Fruit fly (Drosophila melanogaster): ENCODE measurements around the gene CG43348.

The CG43348 gene

DNA sequence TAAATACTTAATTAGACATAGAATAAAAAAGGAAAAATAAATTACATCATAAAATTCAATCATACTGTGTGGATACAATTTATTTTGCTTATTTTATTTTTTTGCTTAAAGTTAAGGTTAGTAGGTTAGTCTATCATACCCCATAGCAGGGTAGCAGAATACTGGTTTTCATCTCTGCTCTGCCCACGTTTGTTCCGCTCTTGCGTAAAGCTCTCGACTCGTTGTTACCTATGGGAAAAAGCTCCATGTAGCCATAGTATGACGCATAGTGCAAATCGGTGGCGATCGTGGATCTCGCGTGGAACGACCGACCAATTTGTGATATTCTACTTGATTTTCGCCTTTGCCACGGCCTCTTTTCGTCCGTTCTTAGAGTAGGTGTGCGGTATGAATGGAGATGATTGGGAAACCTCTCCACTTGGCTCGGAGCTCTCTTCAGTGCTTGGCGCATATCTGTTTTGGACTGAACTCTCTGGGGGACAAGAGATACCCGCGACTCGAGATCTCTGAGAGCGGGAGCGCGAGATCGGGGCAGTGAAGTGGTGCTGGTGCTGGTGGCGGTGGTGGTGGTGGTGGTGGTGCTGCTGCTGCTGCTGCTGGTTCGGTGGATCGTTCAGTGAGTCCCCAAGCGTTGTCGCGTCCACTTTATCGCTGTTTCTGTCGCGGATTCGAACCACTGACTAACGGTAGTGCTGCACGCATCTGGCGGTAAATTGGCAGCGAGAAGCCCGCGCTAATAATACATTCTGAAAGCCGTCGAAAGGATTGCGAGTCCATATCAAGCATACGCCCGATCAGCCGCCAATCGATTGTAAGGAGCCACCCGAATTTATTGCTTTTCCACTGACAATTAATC lies 13.3 kb upstream of the CG43348 start, which contains the start of gene CG5001 (continued):
- TF ChIP-seq inv (GFP tag; IDR thresholded peaks at IDR 0.05; ENCODE audit: partially characterized antibody): peak; percentile 24; the same call in 1 of the 2 replicates

DNA sequence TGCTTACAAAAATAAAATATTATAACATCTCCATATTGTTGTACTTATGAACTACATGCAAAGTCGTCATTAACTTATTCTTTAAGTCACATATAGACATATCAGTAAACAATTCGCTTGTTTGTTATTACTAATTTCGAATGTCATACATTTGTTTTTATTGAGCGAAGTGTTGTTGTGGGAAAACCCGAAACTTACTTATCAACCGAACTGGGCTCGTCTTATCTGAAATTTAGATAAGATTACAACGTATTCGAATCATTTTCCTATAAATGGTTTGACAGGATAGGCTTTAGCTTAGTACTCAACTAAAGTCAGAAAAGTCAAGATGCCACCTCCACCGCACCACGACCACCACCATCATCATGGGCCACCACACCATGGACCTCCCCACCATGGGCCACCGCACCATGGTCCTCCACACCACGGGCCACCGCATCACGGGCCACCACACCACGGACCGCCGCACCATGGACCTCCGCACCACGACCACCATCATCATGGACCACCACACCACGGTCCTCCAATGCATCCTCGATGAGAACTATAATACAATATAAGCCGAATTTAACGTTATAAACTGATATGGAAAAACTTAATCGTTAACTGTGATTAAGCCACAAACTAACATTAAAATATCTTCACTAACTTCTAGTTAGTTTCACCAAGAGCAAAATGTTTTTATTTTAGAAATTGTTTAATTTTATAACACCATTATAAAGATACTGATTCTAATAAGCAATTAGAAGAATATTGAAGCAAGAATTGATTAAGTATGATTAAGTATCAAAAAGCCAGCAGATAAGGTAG lies 905 bp downstream of the CG43348 start, which contains the start of the genes CG43349 and CG5011:
Gene CG43349, plus strand, starts transcription at position 294 of the 810 bp plus-strand sequence.
Gene CG5011, plus strand, starts transcription at position 760 of the 810 bp plus-strand sequence.
- TF ChIP-seq CG10267 (tag; optimal IDR thresholded peaks at IDR 0.05) (no peak), Ets65A (GFP tag) (peak; percentile 42), Dbx (GFP tag; IDR thresholded peaks at IDR 0.05) (peak; percentile 6; the same call in 1 of the 3 replicates), slbo (GFP tag; IDR thresholded peaks at IDR 0.05) (0 out of 2 replicates have a peak, but pooled peaks have one; percentile 19), Med (GFP tag) (peak; percentile 57), CG31441 (GFP tag; IDR thresholded peaks at IDR 0.05) (no peak), CG15073 (GFP tag; optimal IDR thresholded peaks at IDR 0.05) (no peak), exex (tag; optimal IDR thresholded peaks at IDR 0.05) (peak; percentile 54), CG32532 (GFP tag; IDR thresholded peaks at IDR 0.05) (peak; percentile 17; the same call in 1 of the 2 replicates), Dip3 (GFP tag; optimal IDR thresholded peaks at IDR 0.05) (no peak), lab (GFP tag; optimal IDR thresholded peaks at IDR 0.05) (peak; percentile 27), GATAe (GFP tag; conservative IDR thresholded peaks at IDR 0.05) (peak; percentile 43; the same call in 1 of the 2 replicates), mirr (GFP tag; optimal IDR thresholded peaks at IDR 0.05) (peak; percentile 26)

DNA sequence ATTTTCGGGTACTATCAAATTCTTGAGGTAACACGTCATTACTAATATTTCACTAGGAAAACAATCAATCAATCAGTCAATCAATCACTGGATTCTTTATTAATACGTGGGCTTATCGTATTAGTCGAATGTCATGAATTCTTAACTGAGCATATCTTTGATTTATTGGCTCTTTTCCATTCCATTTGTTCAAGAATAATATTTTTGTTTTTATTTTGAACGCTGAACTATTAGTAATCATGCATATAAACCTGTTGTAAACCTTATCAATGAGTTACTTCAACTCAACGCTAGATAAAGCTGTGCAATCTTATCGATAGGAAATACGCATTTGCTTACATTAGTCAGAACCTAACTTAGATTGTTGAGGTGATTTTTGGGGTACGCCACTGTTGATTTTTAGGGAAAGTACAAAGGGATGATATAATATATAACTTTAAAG lies 2.2 kb downstream of the CG43348 start:
- peak; percentile 91 for TF ChIP-seq CG8281 (tag; optimal IDR thresholded peaks at IDR 0.05)
- TF ChIP-seq CG34376 (GFP tag; optimal IDR thresholded peaks at IDR 0.05): peak; percentile 58
- no peak for TF ChIP-seq CG33213 (GFP tag; optimal IDR thresholded peaks at IDR 0.05)
- no peak for TF ChIP-seq gem (tag; optimal IDR thresholded peaks at IDR 0.05)
- TF ChIP-seq Pdp1 (GFP tag; optimal IDR thresholded peaks at IDR 0.05): peak in 1 of 2 experiments; percentile 1
- no peak for TF ChIP-seq mam (GFP tag; optimal IDR thresholded peaks at IDR 0.05)
- TF ChIP-seq CG15514 (GFP tag; optimal IDR thresholded peaks at IDR 0.05): no peak
- peak; percentile 60 for TF ChIP-seq mirr (GFP tag; optimal IDR thresholded peaks at IDR 0.05)
- 0 out of 2 replicates have a peak, but pooled peaks have one; percentile 24 for TF ChIP-seq sens-2 (GFP tag; IDR thresholded peaks at IDR 0.05)
- TF ChIP-seq BtbVII (GFP tag; optimal IDR thresholded peaks at IDR 0.05): peak; percentile 67
- TF ChIP-seq CG9797 (GFP tag; optimal IDR thresholded peaks at IDR 0.05): no peak
- TF ChIP-seq exex (tag; optimal IDR thresholded peaks at IDR 0.05): peak; percentile 97
- 0 out of 2 replicates have a peak, but pooled peaks have one; percentile 55 for TF ChIP-seq GATAe (GFP tag; conservative IDR thresholded peaks at IDR 0.05)
- peak; percentile 21 for TF ChIP-seq CG15269 (tag; optimal IDR thresholded peaks at IDR 0.05)
- peak; percentile 79 for TF ChIP-seq lab (GFP tag; optimal IDR thresholded peaks at IDR 0.05)
- peak; percentile 93 for TF ChIP-seq sd (tag; optimal IDR thresholded peaks at IDR 0.05)
- TF ChIP-seq Adf1 (GFP tag; IDR thresholded peaks at IDR 0.05): no peak
- TF ChIP-seq salm (tag; optimal IDR thresholded peaks at IDR 0.05): peak; percentile 81
- TF ChIP-seq CG1024 (GFP tag; IDR thresholded peaks at IDR 0.05): no peak
- peak; percentile 14 for TF ChIP-seq CG2678 (tag; optimal IDR thresholded peaks at IDR 0.05)
- no peak for TF ChIP-seq toy (GFP tag; IDR thresholded peaks at IDR 0.05)
- TF ChIP-seq grn (GFP tag; optimal IDR thresholded peaks at IDR 0.05): peak; percentile 79
- TF ChIP-seq sug (tag; optimal IDR thresholded peaks at IDR 0.05): peak; percentile 26

All from whole organism, embryonic.